Fruit fly (Drosophila melanogaster): ENCODE measurements around the gene CG8028.

Gene CG8028

dm6 chrX:19325729-19326473 is 45.8 kb upstream of the CG8028 start (continued):
- TF ChIP-seq Bteb2 (GFP tag; optimal IDR thresholded peaks at IDR 0.05) (no peak), CG10274 (GFP tag; optimal IDR thresholded peaks at IDR 0.05) (no peak), h (optimal IDR thresholded peaks at IDR 0.05) (no peak), CkIIα-i1 (GFP tag; IDR thresholded peaks at IDR 0.05) (no peak), exex (tag; optimal IDR thresholded peaks at IDR 0.05) (no peak), CG7556 (GFP tag; optimal IDR thresholded peaks at IDR 0.05) (no peak), fd96Cb (tag; optimal IDR thresholded peaks at IDR 0.05) (no peak), CG6272 (GFP tag; IDR thresholded peaks at IDR 0.05) (no peak), fd3F (GFP tag; optimal IDR thresholded peaks at IDR 0.05) (no peak), CG11504 (tag; optimal IDR thresholded peaks at IDR 0.05) (peak; percentile 7), wek (GFP tag; optimal IDR thresholded peaks at IDR 0.05) (no peak), Ada2b (GFP tag; IDR thresholded peaks at IDR 0.05) (no peak)

dm6 chrX:19324576-19325353 is 44.6 kb upstream of the CG8028 start:
- TF ChIP-seq CG6272 (GFP tag; IDR thresholded peaks at IDR 0.05) (no peak), mam (GFP tag; optimal IDR thresholded peaks at IDR 0.05) (no peak), BtbVII (GFP tag; optimal IDR thresholded peaks at IDR 0.05) (peak; percentile 19), Aef1 (GFP tag; IDR thresholded peaks at IDR 0.05) (no peak), CG34376 (GFP tag; optimal IDR thresholded peaks at IDR 0.05) (peak; percentile 24), p53 (GFP tag; optimal IDR thresholded peaks at IDR 0.05) (no peak), pan (optimal IDR thresholded peaks at IDR 0.05) (no peak), pan (GFP tag; optimal IDR thresholded peaks at IDR 0.05 in 1 of 2, IDR thresholded peaks at IDR 0.05 in 1 of 2) (no peak), sens (GFP tag) (peak; percentile 53), CG13296 (GFP tag; optimal IDR thresholded peaks at IDR 0.05) (peak; percentile 8), grn (GFP tag; optimal IDR thresholded peaks at IDR 0.05) (peak; percentile 68), lab (GFP tag; optimal IDR thresholded peaks at IDR 0.05) (peak; percentile 7), Dbx (GFP tag; IDR thresholded peaks at IDR 0.05) (no peak), exex (tag; optimal IDR thresholded peaks at IDR 0.05) (peak; percentile 89), bowl (GFP tag; IDR thresholded peaks at IDR 0.05) (no peak), CG10274 (GFP tag; optimal IDR thresholded peaks at IDR 0.05) (peak; percentile 76), cad (GFP tag; optimal IDR thresholded peaks at IDR 0.05) (no peak), E2f1 (GFP tag; IDR thresholded peaks at IDR 0.05) (no peak), Antp (GFP tag; optimal IDR thresholded peaks at IDR 0.05) (no peak), Med (GFP tag) (peak; percentile 14), CG3281 (GFP tag; optimal IDR thresholded peaks at IDR 0.05) (peak; percentile 1), mirr (GFP tag; optimal IDR thresholded peaks at IDR 0.05) (peak; percentile 43), CG8944 (GFP tag; optimal IDR thresholded peaks at IDR 0.05) (no peak), CG3847 (GFP tag; IDR thresholded peaks at IDR 0.05) (no peak), Awh (GFP tag; IDR thresholded peaks at IDR 0.05) (no peak), Ravus (GFP tag; IDR thresholded peaks at IDR 0.05) (no peak), HHEX (GFP tag; optimal IDR thresholded peaks at IDR 0.05) (no peak), tup (GFP tag; optimal IDR thresholded peaks at IDR 0.05) (no peak), Dip2 (GFP tag; IDR thresholded peaks at IDR 0.05) (no peak), gcm2 (GFP tag; optimal IDR thresholded peaks at IDR 0.05) (no peak), Ptx1 (GFP tag; IDR thresholded peaks at IDR 0.05) (0 out of 2 replicates have a peak, but pooled peaks have one; percentile 7), gro (GFP tag; optimal IDR thresholded peaks at IDR 0.05) (no peak), kah (GFP tag; optimal IDR thresholded peaks at IDR 0.05) (no peak)
